Worm (Caenorhabditis elegans) whole organism, L2 larva: Measurements from ENCODE around the gene F44B9.10.

Experiments
- R02D3.7 ChIP-seq: fragments of 150-350 bp; optimal IDR thresholded peaks from 2 replicates; lab custom pipeline; 2014; ENCODE audit warnings: missing biosample characterization, missing genetic modification characterization
- nhr-12 ChIP-seq: fragments of 150-350 bp; optimal IDR thresholded peaks from 2 replicates; lab custom pipeline; 2014; ENCODE audit warnings: missing biosample characterization, missing genetic modification characterization

ce11 chrIII:8027942-8028341 lies 5.5 kb downstream of the F44B9.10 start, which contains the start of gene mdt-30:
- no peak for TF ChIP-seq R02D3.7 (tag; lab: Kevin White, UChicago)
- TF ChIP-seq nhr-12, result no peak
